Worm (Caenorhabditis elegans) whole organism, mixed stage, embryonic: ENCODE measurements around the gene inx-2.

Source experiments
- M03D4.4 ChIP-seq: sonication (generic microtip); optimal IDR thresholded peaks from 2 replicates; lab custom pipeline; 2017; ENCODE audit warnings: mild to moderate bottlenecking, missing genetic modification characterization, missing compliant biosample characterization
- bed-3 ChIP-seq: fragments of 200-800 bp; sonication (Bioruptor generic); optimal IDR thresholded peaks from 3 replicates; lab custom pipeline; 2018; ENCODE audit warnings: mild to moderate bottlenecking, missing genetic modification characterization, moderate library complexity, missing compliant biosample characterization
- blmp-1 ChIP-seq: fragments of 150-350 bp; optimal IDR thresholded peaks from 2 replicates; lab custom pipeline; 2014; ENCODE audit warnings: missing biosample characterization, missing genetic modification characterization
- ceh-39 ChIP-seq: fragments of 150-350 bp; optimal IDR thresholded peaks from 2 replicates; lab custom pipeline; 2014; ENCODE audit warnings: missing biosample characterization, missing genetic modification characterization
- ces-1 ChIP-seq: fragments of 150-350 bp; optimal IDR thresholded peaks from 2 replicates; lab custom pipeline; 2014; ENCODE audit warnings: missing biosample characterization, missing genetic modification reagents, missing genetic modification characterization
- cnd-1 ChIP-seq: fragments of 200-800 bp; sonication (Bioruptor generic); optimal IDR thresholded peaks from 2 replicates; lab custom pipeline; 2018; ENCODE audit warnings: mild to moderate bottlenecking, missing genetic modification characterization, missing compliant biosample characterization
- drap-1 ChIP-seq: fragments of 200-800 bp; sonication (Bioruptor generic); optimal IDR thresholded peaks from 3 replicates; lab custom pipeline; 2018; ENCODE audit warnings: mild to moderate bottlenecking, missing genetic modification characterization, missing compliant biosample characterization
- elt-1 ChIP-seq: sonication (generic microtip); optimal IDR thresholded peaks from 2 replicates; lab custom pipeline; 2017; ENCODE audit warnings: missing genetic modification characterization, mild to moderate bottlenecking, missing compliant biosample characterization, antibody characterized with exemption, moderate library complexity, borderline replicate concordance; ENCODE audit not compliant: insufficient read depth
- elt-3 ChIP-seq: fragments of 150-350 bp; optimal IDR thresholded peaks from 2 replicates; lab custom pipeline; 2014; ENCODE audit warnings: missing biosample characterization, missing genetic modification characterization
- flh-1 ChIP-seq: fragments of 200-800 bp; sonication (Bioruptor generic); optimal IDR thresholded peaks from 2 replicates; lab custom pipeline; 2018; ENCODE audit warnings: mild to moderate bottlenecking, missing genetic modification characterization, moderate library complexity, missing compliant biosample characterization
- ham-2 ChIP-seq: fragments of 200-800 bp; sonication (Bioruptor generic); optimal IDR thresholded peaks from 2 replicates; lab custom pipeline; 2018; ENCODE audit warnings: mild to moderate bottlenecking, missing genetic modification characterization, missing compliant biosample characterization
- hlh-1 ChIP-seq: fragments of 150-350 bp; optimal IDR thresholded peaks from 2 replicates; lab custom pipeline; 2014; ENCODE audit warnings: missing biosample characterization, missing genetic modification reagents, missing genetic modification characterization
- lin-13 ChIP-seq: fragments of 150-350 bp; optimal IDR thresholded peaks from 2 replicates; lab custom pipeline; 2014; ENCODE audit warnings: missing biosample characterization, missing genetic modification characterization
- lin-32 ChIP-seq: fragments of 200-800 bp; sonication (Bioruptor generic); optimal IDR thresholded peaks from 2 replicates; lab custom pipeline; 2018; ENCODE audit warnings: mild to moderate bottlenecking, missing genetic modification characterization, missing compliant biosample characterization
- lsy-2 ChIP-seq: fragments of 150-350 bp; optimal IDR thresholded peaks from 2 replicates; lab custom pipeline; 2014; ENCODE audit warnings: missing biosample characterization, missing genetic modification characterization
- mab-5 ChIP-seq: fragments of 150-350 bp; optimal IDR thresholded peaks from 2 replicates; lab custom pipeline; 2014; ENCODE audit warnings: missing biosample characterization, missing genetic modification characterization
- mep-1 ChIP-seq: fragments of 150-350 bp; optimal IDR thresholded peaks from 2 replicates; lab custom pipeline; 2017; ENCODE audit warnings: missing biosample characterization, missing genetic modification reagents, missing genetic modification characterization, inconsistent platforms
- mls-2 ChIP-seq: sonication (generic microtip); optimal IDR thresholded peaks from 2 replicates; lab custom pipeline; 2016; ENCODE audit warnings: mild to moderate bottlenecking, missing genetic modification characterization, moderate library complexity, missing compliant biosample characterization
- nhr-12 ChIP-seq: fragments of 150-350 bp; optimal IDR thresholded peaks from 2 replicates; lab custom pipeline; 2014; ENCODE audit warnings: missing biosample characterization, missing genetic modification characterization
- nhr-2 ChIP-seq: fragments of 150-350 bp; optimal IDR thresholded peaks from 2 replicates; lab custom pipeline; 2014; ENCODE audit warnings: missing biosample characterization, missing genetic modification characterization
- nhr-28 ChIP-seq: fragments of 150-350 bp; optimal IDR thresholded peaks from 2 replicates; lab custom pipeline; 2014; ENCODE audit warnings: missing biosample characterization, missing genetic modification characterization
- nhr-76 ChIP-seq: sonication (generic microtip); optimal IDR thresholded peaks from 2 replicates; lab custom pipeline; 2017; ENCODE audit warnings: missing biosample characterization, missing genetic modification characterization
- pha-4 ChIP-seq: fragments of 150-350 bp; optimal IDR thresholded peaks from 2 replicates; lab custom pipeline; 2018; ENCODE audit warnings: missing biosample characterization, missing genetic modification reagents, missing genetic modification characterization
- sem-2 ChIP-seq: fragments of 200-800 bp; sonication (Bioruptor generic); optimal IDR thresholded peaks from 2 replicates; lab custom pipeline; 2018; ENCODE audit warnings: mild to moderate bottlenecking, missing genetic modification characterization, missing compliant biosample characterization
- snpc-4 ChIP-seq: fragments of 150-350 bp; optimal IDR thresholded peaks from 2 replicates; lab custom pipeline; 2014; ENCODE audit warnings: missing biosample characterization, missing genetic modification characterization
- sptf-1 ChIP-seq: sonication (generic microtip); optimal IDR thresholded peaks from 2 replicates; lab custom pipeline; 2017; ENCODE audit warnings: mild to moderate bottlenecking, missing genetic modification characterization, moderate library complexity, missing compliant biosample characterization
- tbx-8 ChIP-seq: fragments of 200-800 bp; sonication (Bioruptor generic); optimal IDR thresholded peaks from 2 replicates; lab custom pipeline; 2018; ENCODE audit warnings: mild to moderate bottlenecking, missing genetic modification characterization, moderate library complexity, missing compliant biosample characterization
- unc-39 ChIP-seq: fragments of 150-350 bp; optimal IDR thresholded peaks from 2 replicates; lab custom pipeline; 2014; ENCODE audit warnings: missing biosample characterization, missing genetic modification characterization
- unc-62 ChIP-seq: fragments of 150-350 bp; optimal IDR thresholded peaks from 2 replicates; lab custom pipeline; 2014; ENCODE audit warnings: missing biosample characterization, missing genetic modification reagents, missing genetic modification characterization
- ztf-11 ChIP-seq: fragments of 150-350 bp; optimal IDR thresholded peaks from 2 replicates; lab custom pipeline; 2014; ENCODE audit warnings: missing biosample characterization, missing genetic modification characterization

The inx-2 gene

DNA sequence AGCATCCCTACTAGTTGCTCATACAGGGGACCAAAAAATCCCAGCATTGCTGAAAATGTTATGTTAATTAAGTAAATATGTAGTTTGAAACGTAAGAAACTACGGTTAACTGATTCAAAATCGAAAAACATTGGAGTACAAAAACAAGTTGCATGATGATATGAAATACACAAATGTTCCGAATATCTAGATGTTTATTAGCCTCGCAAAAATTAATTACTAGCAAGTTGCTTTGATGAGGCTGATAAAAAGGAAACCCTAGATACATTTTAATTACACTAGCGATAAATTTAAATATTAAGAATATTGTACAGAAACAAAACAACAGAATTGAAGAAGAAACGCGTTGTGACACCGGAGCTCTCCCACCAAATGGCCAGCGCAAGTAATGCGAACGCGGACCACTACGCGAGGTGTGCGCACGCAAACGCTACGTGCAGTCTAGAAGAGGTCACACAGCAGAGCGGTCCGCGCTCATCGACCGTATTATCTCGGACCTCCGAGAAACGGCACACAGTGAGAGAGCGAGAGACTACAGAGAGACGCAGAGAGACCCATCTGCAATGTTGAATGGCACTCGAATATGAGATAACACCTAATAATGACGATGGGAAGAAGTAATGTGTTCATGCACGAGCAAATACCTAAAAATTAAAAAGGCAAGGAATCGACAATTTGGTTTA, at the start of gene inx-2:
Gene inx-2 (minus strand): TSS at position 51 of the 683 bp plus-strand sequence.
- TF ChIP-seq cnd-1 (peak; percentile 26), mls-2 (tag; lab: Kevin White, UChicago) (peak; percentile 39), nhr-2 (tag; lab: Kevin White, UChicago) (peak; percentile 78), lin-13 (tag; lab: Kevin White, UChicago) (no peak), ceh-39 (tag; lab: Kevin White, UChicago) (peak; percentile 48), ztf-11 (peak; percentile 10), pha-4 (tag; lab: Kevin White, UChicago) (no peak), mep-1 (tag; lab: Kevin White, UChicago) (peak; percentile 12)
- TF ChIP-seq, all 35 proteins: peak for 6

DNA sequence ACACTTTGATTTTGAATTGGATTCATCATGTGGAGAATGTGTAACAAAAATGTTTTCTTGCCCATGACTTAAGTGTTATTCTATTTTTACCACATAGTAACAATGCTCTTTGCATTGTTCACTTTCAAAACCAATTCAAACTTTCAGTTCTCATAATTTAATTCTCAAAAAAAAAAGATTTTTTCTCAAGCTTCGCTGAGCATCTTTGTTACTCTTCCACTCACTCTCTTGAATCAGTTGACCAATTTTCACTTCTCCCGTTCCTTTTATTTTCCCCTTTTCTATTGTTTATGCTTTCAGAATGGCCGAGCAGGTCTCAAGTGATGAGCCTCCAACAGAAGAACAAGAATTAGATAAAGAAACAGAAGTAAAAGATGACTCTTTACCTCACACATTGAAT, 49.6 kb upstream of the inx-2 start, which contains the start of gene oct-2:
Gene oct-2 (plus strand): TSS at position 301 of the 400 bp plus-strand sequence.
- TF ChIP-seq unc-62 (GFP tag; lab: Kevin White, UChicago) (no peak), blmp-1 (tag; lab: Kevin White, UChicago) (no peak), nhr-2 (tag; lab: Kevin White, UChicago) (no peak), mab-5 (no peak), mls-2 (tag; lab: Kevin White, UChicago) (no peak), drap-1 (GFP tag; lab: Kevin White, UChicago) (no peak), ztf-11 (no peak), lsy-2 (tag; lab: Kevin White, UChicago) (no peak), M03D4.4 (tag; lab: Kevin White, UChicago) (no peak), sptf-1 (tag; lab: Kevin White, UChicago) (no peak), bed-3 (GFP tag; lab: Kevin White, UChicago) (no peak), hlh-1 (tag; lab: Kevin White, UChicago) (no peak), sem-2 (no peak), elt-1 (tag; lab: Kevin White, UChicago) (no peak), snpc-4 (tag; lab: Kevin White, UChicago) (no peak), pha-4 (tag; lab: Kevin White, UChicago) (no peak), nhr-76 (no peak), lin-13 (tag; lab: Kevin White, UChicago) (no peak), elt-3 (tag; lab: Kevin White, UChicago) (no peak)

DNA sequence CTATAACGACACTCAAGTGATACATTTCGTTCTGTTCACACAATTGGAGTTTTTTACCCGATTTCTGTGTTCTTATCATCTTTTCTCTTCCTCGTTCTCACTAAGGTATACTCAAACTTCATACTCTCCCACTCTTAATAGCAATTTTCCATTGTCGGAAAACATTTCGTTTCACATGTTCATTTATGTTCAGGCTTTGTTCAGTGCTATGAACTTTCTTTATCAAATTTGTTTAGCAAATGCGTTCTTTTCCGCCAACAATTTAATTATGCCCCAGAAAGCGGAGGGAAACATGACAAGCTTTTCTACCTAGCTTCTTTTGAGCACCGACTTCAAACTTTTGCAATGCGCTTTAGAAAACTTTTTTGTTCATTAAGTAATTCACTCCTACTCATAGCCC, 48.9 kb upstream of the inx-2 start:
- no peak for TF ChIP-seq nhr-12
- peak; percentile 89 for TF ChIP-seq ces-1

DNA sequence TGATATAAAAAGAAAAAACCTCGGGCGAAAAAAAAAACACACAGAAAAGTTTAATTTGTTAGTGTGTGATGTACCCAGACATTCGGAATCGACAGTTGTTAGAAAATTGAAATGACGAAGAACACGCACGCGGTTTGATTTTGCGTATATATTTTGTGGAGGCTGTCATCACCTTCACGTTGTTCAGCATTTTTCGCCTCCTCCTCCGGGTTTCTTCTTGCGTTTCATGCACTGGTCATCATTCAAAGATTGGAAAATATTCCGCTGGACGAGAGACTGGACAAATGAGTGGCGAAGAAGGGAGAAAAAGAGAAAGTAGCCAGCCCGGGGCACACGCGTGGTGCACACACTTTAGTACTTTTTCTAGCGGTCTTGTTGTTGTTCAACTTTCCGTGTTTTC, 48.4 kb upstream of the inx-2 start:
- TF ChIP-seq lin-13 (tag; lab: Kevin White, UChicago) (no peak), bed-3 (GFP tag; lab: Kevin White, UChicago) (no peak), hlh-1 (tag; lab: Kevin White, UChicago) (peak; percentile 61), snpc-4 (tag; lab: Kevin White, UChicago) (no peak), ces-1 (no peak), blmp-1 (tag; lab: Kevin White, UChicago) (no peak), lsy-2 (tag; lab: Kevin White, UChicago) (no peak), unc-62 (GFP tag; lab: Kevin White, UChicago) (peak; percentile 21)

DNA sequence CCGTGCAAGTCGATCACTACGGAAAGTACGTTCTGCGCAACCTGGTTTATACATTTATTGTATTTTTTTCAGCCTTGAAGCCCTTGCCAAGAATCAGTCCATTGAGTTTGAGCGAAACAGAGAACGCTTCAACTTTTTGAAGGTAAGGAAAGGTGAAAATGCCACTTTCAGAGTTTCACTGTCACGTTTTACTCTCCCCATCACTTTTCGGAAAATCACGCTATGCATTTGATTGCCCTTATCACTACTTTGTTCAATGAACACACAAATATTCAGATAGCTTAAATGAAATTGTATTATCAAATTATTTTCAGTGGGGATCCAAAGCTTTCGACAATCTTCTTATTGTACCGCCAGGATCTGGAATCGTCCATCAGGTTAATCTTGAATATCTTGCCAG, 43.9 kb upstream of the inx-2 start:
- TF ChIP-seq ham-2 (GFP tag; lab: Kevin White, UChicago) (no peak), ces-1 (no peak), bed-3 (GFP tag; lab: Kevin White, UChicago) (no peak), snpc-4 (tag; lab: Kevin White, UChicago) (no peak), unc-39 (tag; lab: Kevin White, UChicago) (no peak), drap-1 (GFP tag; lab: Kevin White, UChicago) (no peak), flh-1 (no peak), nhr-28 (tag; lab: Kevin White, UChicago) (no peak), tbx-8 (GFP tag; lab: Kevin White, UChicago) (no peak), M03D4.4 (tag; lab: Kevin White, UChicago) (no peak), mab-5 (no peak), ceh-39 (tag; lab: Kevin White, UChicago) (no peak), elt-3 (tag; lab: Kevin White, UChicago) (no peak), sem-2 (no peak), nhr-2 (tag; lab: Kevin White, UChicago) (no peak), lin-32 (no peak), pha-4 (tag; lab: Kevin White, UChicago) (no peak), nhr-76 (no peak)
